Worm (Caenorhabditis elegans): ENCODE results near the gene pnn-1.

Gene pnn-1

DNA sequence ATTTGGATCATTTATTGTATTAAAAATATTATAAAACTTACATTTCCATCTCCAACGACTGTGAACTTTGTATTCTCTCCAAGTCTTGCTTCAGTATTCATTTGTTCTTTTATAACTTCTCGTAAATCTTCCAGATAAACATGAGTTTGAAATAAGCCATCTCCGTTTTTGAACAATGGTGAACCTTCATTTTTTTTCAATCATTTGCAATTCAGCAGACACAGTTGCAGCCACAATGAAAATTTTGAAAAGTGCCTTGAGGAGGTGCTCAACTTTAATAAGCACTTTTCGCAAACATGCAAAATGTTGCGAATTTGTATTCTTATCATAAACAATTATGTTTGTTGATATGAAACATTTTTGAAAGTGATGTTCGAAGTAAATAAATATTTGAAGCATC is 26.7 kb upstream of the pnn-1 start, which contains the start of gene T16G1.3 (continued):
- no peak for TF ChIP-seq ekl-4 (GFP tag; IDR thresholded peaks at IDR 0.05)
- TF ChIP-seq akir-1 (GFP tag; optimal IDR thresholded peaks at IDR 0.05): no peak
- TF ChIP-seq snpc-3.4 (tag; optimal IDR thresholded peaks at IDR 0.05): no peak
- no peak for TF ChIP-seq pha-4 (tag; optimal IDR thresholded peaks at IDR 0.05)

DNA sequence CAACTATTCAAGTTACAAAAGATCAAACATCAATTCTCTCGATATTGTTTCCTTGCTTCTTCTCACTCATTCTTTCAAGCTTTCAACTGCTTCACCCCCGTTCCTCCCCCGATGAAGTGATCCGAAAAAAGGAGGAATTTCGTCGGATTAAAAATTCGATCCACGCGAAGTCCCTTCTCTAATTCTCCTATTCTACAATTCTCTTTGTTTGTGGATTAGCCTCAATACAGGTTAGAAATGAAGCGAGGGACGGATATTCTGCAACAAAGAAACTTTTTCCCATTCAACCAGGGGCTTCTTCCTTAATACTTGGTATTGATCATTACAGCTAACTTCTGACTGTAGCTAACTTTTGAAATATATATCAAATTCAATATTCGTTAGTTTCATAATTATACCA is 26.1 kb upstream of the pnn-1 start, which contains the start of gene grl-2:
Gene grl-2, plus strand, starts transcription at position 301 of the 400 bp plus-strand sequence.
- TF ChIP-seq let-526 (GFP tag; IDR thresholded peaks at IDR 0.05): no peak
- TF ChIP-seq snpc-1.1 (tag; optimal IDR thresholded peaks at IDR 0.05; ENCODE audit: insufficient read depth): no peak
- TF ChIP-seq F22D6.2 (tag; optimal IDR thresholded peaks at IDR 0.05): no peak
- TF ChIP-seq B0019.2 (GFP tag; conservative IDR thresholded peaks at IDR 0.05): no peak
- TF ChIP-seq nfya-1 (tag; optimal IDR thresholded peaks at IDR 0.05; ENCODE audit: borderline replicate concordance, insufficient read depth): no peak
- TF ChIP-seq Y95B8A.8 (GFP tag; IDR thresholded peaks at IDR 0.05): no peak
- TF ChIP-seq sptf-2 (GFP tag; optimal IDR thresholded peaks at IDR 0.05): no peak
- no peak for TF ChIP-seq lsy-27 (tag; optimal IDR thresholded peaks at IDR 0.05; ENCODE audit: borderline replicate concordance, insufficient read depth)
- TF ChIP-seq madf-10 (tag; optimal IDR thresholded peaks at IDR 0.05): no peak
- no peak for TF ChIP-seq F33H1.4 (GFP tag; IDR thresholded peaks at IDR 0.05)
- no peak for TF ChIP-seq egl-44 (GFP tag; IDR thresholded peaks at IDR 0.05)
- TF ChIP-seq F57A8.1 (GFP tag; optimal IDR thresholded peaks at IDR 0.05): no peak
- TF ChIP-seq F52B5.7 (tag; optimal IDR thresholded peaks at IDR 0.05): no peak
- no peak for TF ChIP-seq B0336.3 (GFP tag; IDR thresholded peaks at IDR 0.05)
- no peak for TF ChIP-seq ceh-91 (GFP tag; IDR thresholded peaks at IDR 0.05)
- TF ChIP-seq ztf-25 (GFP tag; IDR thresholded peaks at IDR 0.05): no peak
- no peak for TF ChIP-seq B0035.1 (tag; optimal IDR thresholded peaks at IDR 0.05)
- TF ChIP-seq nhr-27 (tag; optimal IDR thresholded peaks at IDR 0.05): no peak
- no peak for TF ChIP-seq hrde-1 (tag; optimal IDR thresholded peaks at IDR 0.05; ENCODE audit: borderline replicate concordance)
- TF ChIP-seq Y56A3A.18 (GFP tag; IDR thresholded peaks at IDR 0.05): no peak

DNA sequence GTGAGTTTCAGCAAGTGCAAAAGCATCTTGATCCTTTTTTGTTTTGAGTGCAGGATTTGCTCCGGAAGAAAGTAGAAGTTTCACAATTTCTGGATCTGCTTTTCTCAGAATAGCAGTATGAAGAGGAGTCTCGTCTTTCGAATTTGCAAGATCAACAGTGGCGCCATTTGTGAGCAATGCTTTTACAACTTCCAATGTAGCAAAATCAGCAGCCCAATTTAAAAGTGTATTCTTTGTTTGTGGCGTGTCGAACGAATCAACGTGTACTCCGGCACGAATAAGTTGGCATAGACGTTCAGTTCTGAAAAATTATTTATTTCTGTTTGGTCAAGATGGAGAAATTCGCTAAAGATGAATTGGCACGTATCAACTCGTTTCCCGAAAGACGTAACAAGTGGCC is 21.3 kb upstream of the pnn-1 start, which contains the start of gene T16G1.13:
Gene T16G1.13, plus strand, starts transcription at position 301 of the 400 bp plus-strand sequence.
- no peak for TF ChIP-seq repo-1 (tag; optimal IDR thresholded peaks at IDR 0.05)
- TF ChIP-seq Y53F4B.3 (GFP tag; IDR thresholded peaks at IDR 0.05): no peak
- no peak for TF ChIP-seq sdz-38 (tag; optimal IDR thresholded peaks at IDR 0.05)
- no peak for TF ChIP-seq him-1 (tag; optimal IDR thresholded peaks at IDR 0.05)
- TF ChIP-seq ama-1 (optimal IDR thresholded peaks at IDR 0.05): no peak
- TF ChIP-seq ama-1 (GFP tag; optimal IDR thresholded peaks at IDR 0.05): no peak
- TF ChIP-seq gei-17 (GFP tag; optimal IDR thresholded peaks at IDR 0.05): no peak
- TF ChIP-seq aptf-3 (GFP tag; IDR thresholded peaks at IDR 0.05): no peak

DNA sequence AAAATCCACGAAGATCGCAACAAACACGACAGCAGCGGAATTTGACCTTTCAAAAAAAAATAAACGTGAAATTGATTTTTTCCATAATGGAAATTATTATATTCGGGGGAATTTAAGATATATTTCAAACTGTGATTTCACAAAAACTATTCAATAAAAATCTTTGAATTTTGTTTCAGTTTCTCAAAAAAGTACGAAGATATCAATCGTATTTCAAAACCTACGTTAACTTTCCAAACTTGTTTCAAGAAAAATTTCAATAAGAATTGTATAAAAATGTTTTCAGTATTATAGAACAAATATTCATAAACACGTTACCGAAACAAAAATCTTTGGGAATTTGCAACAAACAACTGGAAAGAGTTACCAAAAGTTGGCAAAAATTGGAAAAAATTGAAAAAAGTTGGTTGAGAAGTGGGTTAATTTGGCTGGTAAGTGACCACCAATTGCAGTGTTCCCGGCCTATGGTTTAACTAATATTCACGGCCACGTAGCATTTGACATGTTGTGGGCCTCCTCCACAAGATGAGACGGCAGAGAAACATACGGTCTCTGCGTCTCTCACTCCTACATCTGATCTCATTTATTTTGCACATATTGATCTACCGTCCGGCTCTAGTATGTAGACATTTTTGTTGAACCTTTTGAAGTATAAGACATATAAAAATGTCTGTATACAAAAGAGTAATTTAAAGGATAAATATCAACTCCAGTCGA is 19.9 kb upstream of the pnn-1 start, which contains the start of the genes T16G1.9 and T16G1.18:
Gene T16G1.9, minus strand, starts transcription at position 51 of the 717 bp plus-strand sequence.
Gene T16G1.18, plus strand, starts transcription at position 493 of the 717 bp plus-strand sequence.
- TF ChIP-seq snpc-4 (GFP tag; optimal IDR thresholded peaks at IDR 0.05) (no peak), snpc-4 (tag; optimal IDR thresholded peaks at IDR 0.05) (peak in 1 of 4 experiments; percentile 33), hmg-1.2 (GFP tag; IDR thresholded peaks at IDR 0.05) (peak; percentile 81; the same call in 1 of the 2 replicates), dpff-1 (tag; optimal IDR thresholded peaks at IDR 0.05) (no peak), Y79H2A.3 (GFP tag; conservative IDR thresholded peaks at IDR 0.05) (no peak), dox-1 (GFP tag; IDR thresholded peaks at IDR 0.05) (peak; percentile 37; the same call in 1 of the 2 replicates), attf-5 (GFP tag; optimal IDR thresholded peaks at IDR 0.05) (peak; percentile 68), F10E7.11 (tag; optimal IDR thresholded peaks at IDR 0.05) (no peak), tbx-9 (tag; optimal IDR thresholded peaks at IDR 0.05; ENCODE audit: borderline replicate concordance) (no peak), attf-3 (GFP tag; conservative IDR thresholded peaks at IDR 0.05) (peak; percentile 81), T07F8.4 (tag; optimal IDR thresholded peaks at IDR 0.05) (no peak), lin-54 (GFP tag; optimal IDR thresholded peaks at IDR 0.05) (no peak), nhr-80 (tag; optimal IDR thresholded peaks at IDR 0.05) (peak; percentile 51)
